Fruit fly (Drosophila melanogaster): ENCODE results near the gene B4.

The B4 gene

DNA sequence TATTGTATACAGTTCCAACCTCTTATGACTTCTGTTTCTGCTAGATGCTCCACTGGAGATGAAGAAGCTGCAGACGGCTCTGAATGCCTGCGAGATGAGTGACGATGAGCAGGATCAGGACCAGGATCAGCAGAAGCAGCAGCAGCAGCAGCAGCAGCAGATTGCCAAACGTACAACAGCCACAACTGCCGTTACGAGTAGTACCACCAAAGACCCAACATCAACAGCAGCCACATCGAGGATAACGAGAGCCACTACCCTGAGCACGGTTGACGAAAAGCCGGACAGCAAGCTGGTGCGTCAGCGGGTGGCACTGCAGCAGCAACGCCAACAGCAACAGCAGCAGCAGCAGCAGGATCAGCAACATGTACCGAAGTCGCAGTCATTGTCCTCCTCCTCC lies 51.2 kb downstream of the B4 start:
- no peak for TF ChIP-seq psq (optimal IDR thresholded peaks at IDR 0.05)
- no peak for TF ChIP-seq insv (optimal IDR thresholded peaks at IDR 0.05)
- TF ChIP-seq Myc (optimal IDR thresholded peaks at IDR 0.05), result no peak
- TF ChIP-seq Sin3A (optimal IDR thresholded peaks at IDR 0.05), result no peak
- TF ChIP-seq ttk (optimal IDR thresholded peaks at IDR 0.05), result no peak
- no peak for TF ChIP-seq h (optimal IDR thresholded peaks at IDR 0.05)

DNA sequence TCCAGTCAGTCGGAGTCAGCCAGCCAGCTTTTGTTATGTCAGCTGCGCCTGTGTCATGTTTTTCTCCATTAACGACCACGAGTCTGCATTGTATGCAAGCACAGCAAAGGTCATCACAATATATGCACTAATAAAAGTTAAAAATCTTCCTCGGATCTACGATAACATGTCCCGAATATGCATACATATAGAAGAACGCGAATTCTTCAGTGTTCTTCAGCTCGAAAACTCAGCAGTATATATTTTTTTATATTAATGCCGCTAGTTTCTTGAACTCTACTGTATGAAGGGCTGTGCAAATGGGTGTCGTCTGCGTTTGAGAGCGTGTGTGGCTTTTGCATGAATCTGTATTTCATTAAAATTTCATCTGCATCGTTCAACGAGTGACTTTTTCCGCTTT lies 66.9 kb downstream of the B4 start:
- TF ChIP-seq insv (optimal IDR thresholded peaks at IDR 0.05), result no peak
- no peak for TF ChIP-seq psq (optimal IDR thresholded peaks at IDR 0.05)
- TF ChIP-seq Sin3A (optimal IDR thresholded peaks at IDR 0.05), result no peak
- TF ChIP-seq Myc (optimal IDR thresholded peaks at IDR 0.05), result no peak
- TF ChIP-seq ttk (optimal IDR thresholded peaks at IDR 0.05), result no peak
- no peak for TF ChIP-seq h (optimal IDR thresholded peaks at IDR 0.05)

DNA sequence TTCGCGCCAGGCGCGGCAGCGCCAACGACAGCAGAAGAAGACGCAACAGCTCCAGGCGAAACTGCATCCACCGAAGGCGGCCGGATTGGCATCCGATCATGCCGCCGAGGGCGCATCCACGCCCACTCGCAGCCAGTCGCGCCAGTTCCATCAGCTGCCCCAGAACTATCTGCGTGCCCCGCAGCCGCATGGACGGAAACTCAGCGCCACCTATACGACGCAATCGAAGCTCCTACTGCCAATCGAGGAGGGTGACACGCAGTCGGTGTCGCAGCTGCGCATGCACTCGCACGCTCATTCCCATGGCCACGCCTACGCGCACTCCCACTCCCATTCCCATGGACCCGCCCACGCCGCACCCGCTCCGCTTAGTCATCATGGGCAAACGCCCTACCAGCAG lies 73.9 kb downstream of the B4 start:
- TF ChIP-seq insv (optimal IDR thresholded peaks at IDR 0.05), result no peak
- TF ChIP-seq psq (optimal IDR thresholded peaks at IDR 0.05), result no peak
- no peak for TF ChIP-seq h (optimal IDR thresholded peaks at IDR 0.05)
- no peak for TF ChIP-seq ttk (optimal IDR thresholded peaks at IDR 0.05)
- TF ChIP-seq Sin3A (optimal IDR thresholded peaks at IDR 0.05), result no peak
- TF ChIP-seq Myc (optimal IDR thresholded peaks at IDR 0.05), result no peak

DNA sequence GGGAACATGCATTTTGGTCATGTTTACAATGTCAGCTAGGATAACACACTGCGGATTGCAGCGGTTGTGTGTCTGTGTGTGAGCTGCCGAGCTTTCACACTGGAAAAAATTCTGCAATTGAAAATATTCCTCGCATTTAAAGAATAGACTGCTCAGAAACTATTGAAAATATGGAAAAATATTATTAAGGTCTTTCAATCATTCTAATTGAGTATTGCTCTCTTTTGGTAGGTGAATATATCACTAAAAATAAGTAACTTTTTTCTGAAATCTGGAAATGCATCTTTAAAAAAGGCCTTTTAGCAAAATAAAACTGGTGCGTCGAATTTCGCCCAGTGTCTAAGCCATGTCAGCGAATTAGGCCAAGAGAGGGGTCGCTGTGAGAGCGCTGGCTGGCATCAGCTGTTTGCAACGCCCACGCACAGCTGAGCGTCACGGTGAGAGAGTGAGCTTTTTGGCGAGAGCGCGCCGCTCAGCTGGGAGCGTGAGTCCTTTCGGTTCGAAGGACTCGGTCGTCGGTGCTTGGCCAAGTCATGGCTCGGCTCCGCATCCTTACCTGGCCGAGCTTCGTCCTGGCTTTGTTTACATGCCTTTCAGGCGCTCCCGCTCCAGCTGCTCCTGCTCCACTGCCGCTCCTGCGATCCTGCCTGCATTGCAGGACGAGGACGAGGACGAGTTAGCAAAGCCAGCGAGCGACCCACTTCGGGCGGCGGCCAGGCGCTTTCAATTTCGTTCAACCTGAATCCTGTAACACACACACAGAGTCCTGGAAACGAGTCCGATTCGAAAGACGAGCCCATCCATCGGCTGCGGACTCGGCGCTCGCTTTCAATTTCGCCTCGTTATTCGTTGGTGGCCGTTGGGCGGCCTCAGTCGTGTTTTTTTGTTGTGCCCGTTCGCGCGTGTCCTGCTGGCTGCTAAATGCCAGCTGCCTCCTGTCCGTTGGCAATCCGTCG lies 87.9 kb downstream of the B4 start, which contains the start of gene CG46308:
TSS of gene CG46308 (plus strand) at position 864 of the 956 bp plus-strand sequence.
- TF ChIP-seq insv (optimal IDR thresholded peaks at IDR 0.05) (no peak), Sin3A (optimal IDR thresholded peaks at IDR 0.05) (no peak), ttk (optimal IDR thresholded peaks at IDR 0.05) (no peak), h (optimal IDR thresholded peaks at IDR 0.05) (no peak), psq (optimal IDR thresholded peaks at IDR 0.05) (no peak), Myc (optimal IDR thresholded peaks at IDR 0.05) (no peak)

DNA sequence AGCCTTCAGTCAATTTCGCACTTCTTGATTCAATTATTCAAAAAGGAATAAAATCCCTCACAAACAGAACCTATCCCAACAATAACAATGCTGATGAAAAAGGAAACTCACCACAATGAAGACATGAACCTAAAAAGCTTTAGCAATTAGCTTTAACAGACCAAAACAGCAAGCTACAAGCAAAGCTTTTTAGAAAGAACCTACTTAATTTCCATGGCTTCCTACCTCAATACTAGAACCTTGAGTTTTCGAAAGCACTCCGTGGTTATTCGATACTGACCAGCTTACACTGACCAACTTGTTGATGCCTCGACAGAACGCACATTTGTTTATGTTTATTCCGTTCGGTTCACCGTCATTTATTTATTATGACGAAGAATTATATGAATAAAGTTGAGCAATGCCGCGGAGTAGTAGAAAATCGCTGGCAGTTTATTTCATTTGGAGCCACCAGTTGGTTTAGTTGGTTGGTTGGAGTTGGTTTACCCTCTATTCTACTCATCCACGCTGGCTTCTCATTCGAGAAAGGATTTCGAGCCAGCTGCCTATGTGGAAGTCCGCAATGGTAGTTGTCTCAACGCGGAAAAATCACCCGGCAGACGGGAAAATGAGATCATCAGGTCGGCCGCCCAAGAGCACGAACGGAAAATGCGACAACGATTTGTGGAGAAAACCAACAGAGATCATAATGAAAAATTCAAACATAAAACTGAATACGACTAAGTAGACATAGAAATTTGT lies 90.0 kb downstream of the B4 start, which contains the start of gene CG42810:
TSS of gene CG42810 (plus strand) at position 691 of the 741 bp plus-strand sequence.
- TF ChIP-seq Sin3A (optimal IDR thresholded peaks at IDR 0.05), result no peak
- no peak for TF ChIP-seq ttk (optimal IDR thresholded peaks at IDR 0.05)
- no peak for TF ChIP-seq Myc (optimal IDR thresholded peaks at IDR 0.05)
- no peak for TF ChIP-seq insv (optimal IDR thresholded peaks at IDR 0.05)
- TF ChIP-seq psq (optimal IDR thresholded peaks at IDR 0.05), result no peak
- no peak for TF ChIP-seq h (optimal IDR thresholded peaks at IDR 0.05)

DNA sequence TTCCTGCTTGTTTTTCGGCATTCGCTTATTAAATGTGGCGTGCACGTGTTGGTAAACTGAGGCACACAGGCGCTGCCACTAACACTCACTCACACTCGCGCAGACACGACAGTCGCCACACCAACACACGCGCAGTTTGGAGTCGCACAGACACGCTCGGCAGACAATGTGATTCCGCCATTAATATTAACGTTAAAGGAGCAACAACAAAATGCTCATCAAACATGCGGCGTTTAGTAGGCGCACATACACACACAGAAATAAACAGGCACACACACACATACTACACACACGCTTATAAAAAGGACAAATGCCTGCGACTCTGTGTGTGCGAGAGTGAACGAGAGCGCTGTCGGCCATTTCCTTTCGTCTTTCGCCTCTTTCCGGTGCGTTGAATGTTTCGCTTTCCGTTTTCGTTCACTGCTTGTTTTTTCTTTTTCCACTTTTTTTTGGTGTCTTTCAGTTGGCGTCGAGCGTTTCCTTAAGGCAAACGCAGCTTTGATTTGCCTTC lies 92.0 kb downstream of the B4 start, which contains the start of gene CG42809:
TSS of gene CG42809 (plus strand) at position 461 of the 511 bp plus-strand sequence.
- TF ChIP-seq Myc (optimal IDR thresholded peaks at IDR 0.05), result no peak
- TF ChIP-seq Sin3A (optimal IDR thresholded peaks at IDR 0.05), result no peak
- no peak for TF ChIP-seq ttk (optimal IDR thresholded peaks at IDR 0.05)
- no peak for TF ChIP-seq insv (optimal IDR thresholded peaks at IDR 0.05)
- TF ChIP-seq psq (optimal IDR thresholded peaks at IDR 0.05), result no peak
- no peak for TF ChIP-seq h (optimal IDR thresholded peaks at IDR 0.05)
